Fruit fly (Drosophila melanogaster): ENCODE data around the gene CG42502.

The CG42502 gene

dm6 chr2L:18765760-18766159 is 45.3 kb downstream of the CG42502 start (continued):
- TF ChIP-seq dmrt11E (tag; optimal IDR thresholded peaks at IDR 0.05) (peak; percentile 6), CG7987 (GFP tag; optimal IDR thresholded peaks at IDR 0.05) (no peak), CG32772 (GFP tag; IDR thresholded peaks at IDR 0.05) (no peak)
